Worm (Caenorhabditis elegans) whole organism, young adult: Measurements from ENCODE around the gene lev-8.

Experiments
- ZK185.1 ChIP-seq: sonication (generic microtip); optimal IDR thresholded peaks from 2 replicates; lab custom pipeline; 2016; ENCODE audit warnings: mild to moderate bottlenecking, missing genetic modification characterization, missing compliant biosample characterization; ENCODE audit not compliant: poor library complexity, severe bottlenecking
- aptf-3 ChIP-seq: fragments of 200-800 bp; sonication (Bioruptor generic); IDR thresholded peaks from 2 replicates; pipeline ENCODE4 v1.3.6; 2022; ENCODE audit warnings: missing genetic modification characterization, missing compliant biosample characterization
- ccch-3 ChIP-seq: fragments of 200-800 bp; sonication (Bioruptor generic); optimal IDR thresholded peaks from 2 replicates; lab custom pipeline; 2018; ENCODE audit warnings: mild to moderate bottlenecking, missing genetic modification characterization, missing compliant biosample characterization
- zim-3 ChIP-seq: sonication (generic microtip); optimal IDR thresholded peaks from 2 replicates; lab custom pipeline; 2017; ENCODE audit warnings: mild to moderate bottlenecking, missing genetic modification characterization, moderate library complexity, missing compliant biosample characterization

ce11 chrX:11598839-11599238 lies 38.1 kb downstream of the lev-8 start:
- TF ChIP-seq zim-3 (tag; lab: Kevin White, UChicago) (no peak), ZK185.1 (tag; lab: Kevin White, UChicago) (no peak), ccch-3 (GFP tag; lab: Kevin White, UChicago) (no peak), aptf-3 (GFP tag; lab: Robert Waterston, UW) (no peak)
